Worm (Caenorhabditis elegans) whole organism, young adult: ENCODE results near the gene ddo-2.

Experiments
- B0336.3 ChIP-seq: fragments of 200-800 bp; sonication (Bioruptor generic); IDR thresholded peaks from 2 replicates; pipeline ENCODE4 v1.3.6; 2022; ENCODE audit warnings: missing genetic modification characterization, missing compliant biosample characterization
- C17E4.6 ChIP-seq: fragments of 200-800 bp; sonication (Bioruptor generic); IDR thresholded peaks from 2 replicates; pipeline ENCODE4 v1.3.6; 2022; ENCODE audit warnings: missing genetic modification reagents, missing genetic modification characterization, missing compliant biosample characterization
- F22D6.2 ChIP-seq: sonication (generic microtip); optimal IDR thresholded peaks from 2 replicates; lab custom pipeline; 2016; ENCODE audit warnings: mild to moderate bottlenecking, missing genetic modification characterization, missing compliant biosample characterization
- F33H1.4 ChIP-seq: fragments of 200-800 bp; sonication (Bioruptor generic); IDR thresholded peaks from 2 replicates; pipeline ENCODE4 v1.3.6; 2022; ENCODE audit warnings: missing genetic modification reagents, missing genetic modification characterization, missing compliant biosample characterization
- F57C9.4 ChIP-seq: sonication (generic microtip); optimal IDR thresholded peaks from 2 replicates; lab custom pipeline; 2017; ENCODE audit warnings: mild to moderate bottlenecking, missing genetic modification characterization, missing compliant biosample characterization
- K12H6.12 ChIP-seq: fragments of 200-800 bp; sonication (Bioruptor generic); optimal IDR thresholded peaks from 2 replicates; lab custom pipeline; 2018; ENCODE audit warnings: mild to moderate bottlenecking, missing genetic modification characterization, missing compliant biosample characterization
- Y53G8AR.9 ChIP-seq: fragments of 200-800 bp; sonication (Bioruptor generic); conservative IDR thresholded peaks from 2 replicates; pipeline ENCODE4 v1.3.6; 2022; ENCODE audit warnings: missing genetic modification reagents, missing genetic modification characterization, missing compliant biosample characterization
- Y67H2A.10 ChIP-seq: fragments of 200-800 bp; sonication (Bioruptor generic); conservative IDR thresholded peaks from 2 replicates; pipeline ENCODE4 v1.3.6; 2022; ENCODE audit warnings: missing genetic modification reagents, missing genetic modification characterization, missing compliant biosample characterization
- Y95B8A.8 ChIP-seq: fragments of 200-800 bp; sonication (Bioruptor generic); IDR thresholded peaks from 2 replicates; pipeline ENCODE4 v1.3.6; 2022; ENCODE audit warnings: missing genetic modification reagents, missing genetic modification characterization, missing compliant biosample characterization
- akir-1 ChIP-seq: fragments of 200-800 bp; sonication (Bioruptor generic); optimal IDR thresholded peaks from 2 replicates; lab custom pipeline; 2018; ENCODE audit warnings: mild to moderate bottlenecking, missing genetic modification characterization, moderate library complexity, missing compliant biosample characterization
- ama-1 ChIP-seq, 3 experiments: fragments of 150-350 bp in 1 of 3; sonication (generic microtip) in 2 of 3; optimal IDR thresholded peaks; 2 replicates each; lab custom pipeline; 2014 to 2018; ENCODE audit warnings: missing biosample characterization in 2 of 3, missing genetic modification characterization in 2 of 3, missing genetic modification reagents in 2 of 3
- athp-1 ChIP-seq: sonication (generic microtip); optimal IDR thresholded peaks from 2 replicates; lab custom pipeline; 2017; ENCODE audit warnings: mild to moderate bottlenecking, missing genetic modification characterization, missing compliant biosample characterization
- attf-5 ChIP-seq: fragments of 200-800 bp; sonication (Bioruptor generic); optimal IDR thresholded peaks from 2 replicates; lab custom pipeline; 2018; ENCODE audit warnings: mild to moderate bottlenecking, missing genetic modification characterization, missing compliant biosample characterization
- attf-6 ChIP-seq: fragments of 200-800 bp; sonication (Bioruptor generic); IDR thresholded peaks from 2 replicates; pipeline ENCODE4 v1.3.6; 2022; ENCODE audit warnings: missing genetic modification reagents, missing genetic modification characterization, missing compliant biosample characterization
- bed-2 ChIP-seq: fragments of 200-800 bp; sonication (Bioruptor generic); IDR thresholded peaks from 2 replicates; pipeline ENCODE4 v1.3.6; 2022; ENCODE audit warnings: missing genetic modification reagents, missing genetic modification characterization, missing compliant biosample characterization
- ceh-100 ChIP-seq: fragments of 200-800 bp; sonication (Bioruptor generic); IDR thresholded peaks from 2 replicates; pipeline ENCODE4 v1.3.6; 2022; ENCODE audit warnings: missing genetic modification reagents, missing genetic modification characterization, missing compliant biosample characterization
- chd-7 ChIP-seq: sonication (generic microtip); optimal IDR thresholded peaks from 2 replicates; lab custom pipeline; 2016; ENCODE audit warnings: mild to moderate bottlenecking, missing genetic modification characterization, moderate library complexity, missing compliant biosample characterization
- dox-1 ChIP-seq: fragments of 200-800 bp; sonication (Bioruptor generic); IDR thresholded peaks from 2 replicates; pipeline ENCODE4 v1.3.6; 2022; ENCODE audit warnings: missing genetic modification reagents, missing genetic modification characterization, missing compliant biosample characterization
- efl-1 ChIP-seq: fragments of 150-350 bp; optimal IDR thresholded peaks from 2 replicates; lab custom pipeline; 2014; ENCODE audit warnings: missing biosample characterization, missing genetic modification reagents, missing genetic modification characterization
- let-526 ChIP-seq: fragments of 200-800 bp; sonication (Bioruptor generic); IDR thresholded peaks from 2 replicates; pipeline ENCODE4 v1.3.6; 2022; ENCODE audit warnings: missing genetic modification reagents, missing genetic modification characterization, missing compliant biosample characterization
- let-607 ChIP-seq, 2 experiments: fragments of 200-800 bp in 1 of 2; sonication (Bioruptor generic) in 1 of 2; sonication (generic microtip) in 1 of 2; optimal IDR thresholded peaks; 2 replicates each; lab custom pipeline; 2016 to 2018; ENCODE audit warnings: mild to moderate bottlenecking in 2 of 2, missing compliant biosample characterization in 2 of 2, missing genetic modification characterization in 2 of 2, moderate library complexity in 2 of 2, missing genotype in 1 of 2
- lin-26 ChIP-seq: fragments of 200-800 bp; sonication (Bioruptor generic); IDR thresholded peaks from 2 replicates; pipeline ENCODE4 v1.3.6; 2022; ENCODE audit warnings: missing genetic modification reagents, missing genetic modification characterization, missing compliant biosample characterization
- lin-40 ChIP-seq: sonication (generic microtip); optimal IDR thresholded peaks from 2 replicates; lab custom pipeline; 2016; ENCODE audit warnings: missing genetic modification characterization, mild to moderate bottlenecking, missing compliant biosample characterization, missing genotype, missing genetic modification reagents
- lir-1 ChIP-seq: fragments of 200-800 bp; sonication (Bioruptor generic); conservative IDR thresholded peaks from 2 replicates; pipeline ENCODE4 v1.3.6; 2022; ENCODE audit warnings: missing genetic modification reagents, missing genetic modification characterization, missing compliant biosample characterization
- lsy-27 ChIP-seq: sonication (generic microtip); optimal IDR thresholded peaks from 2 replicates; lab custom pipeline; 2017; ENCODE audit warnings: missing genetic modification characterization, mild to moderate bottlenecking, missing compliant biosample characterization, antibody characterized with exemption, missing genotype, borderline replicate concordance; ENCODE audit not compliant: insufficient read depth
- madf-10 ChIP-seq: sonication (generic microtip); optimal IDR thresholded peaks from 2 replicates; lab custom pipeline; 2016; ENCODE audit warnings: mild to moderate bottlenecking, missing genetic modification characterization, missing compliant biosample characterization
- madf-3 ChIP-seq: fragments of 200-800 bp; sonication (Bioruptor generic); IDR thresholded peaks from 2 replicates; pipeline ENCODE4 v1.3.6; 2022; ENCODE audit warnings: missing genetic modification reagents, missing genetic modification characterization, missing compliant biosample characterization
- mcd-1 ChIP-seq: fragments of 200-800 bp; sonication (Bioruptor generic); IDR thresholded peaks from 2 replicates; pipeline ENCODE4 v1.3.6; 2022; ENCODE audit warnings: missing genetic modification reagents, missing genetic modification characterization, missing compliant biosample characterization
- mel-28 ChIP-seq: sonication (generic microtip); optimal IDR thresholded peaks from 2 replicates; lab custom pipeline; 2016; ENCODE audit warnings: borderline replicate concordance, mild to moderate bottlenecking, missing genetic modification characterization, missing compliant biosample characterization
- mes-4 ChIP-seq: sonication (generic microtip); optimal IDR thresholded peaks from 2 replicates; lab custom pipeline; 2016; ENCODE audit warnings: missing genotype, missing genetic modification characterization, missing compliant biosample characterization
- nfya-1 ChIP-seq: sonication (generic microtip); optimal IDR thresholded peaks from 2 replicates; lab custom pipeline; 2017; ENCODE audit warnings: antibody characterized with exemption, missing compliant biosample characterization, missing genetic modification characterization, borderline replicate concordance; ENCODE audit not compliant: insufficient read depth
- nfyb-1 ChIP-seq: fragments of 200-800 bp; sonication (Bioruptor generic); IDR thresholded peaks from 2 replicates; pipeline ENCODE4 v1.3.6; 2022; ENCODE audit warnings: missing genetic modification reagents, missing genetic modification characterization, missing compliant biosample characterization
- nhr-27 ChIP-seq: fragments of 200-800 bp; sonication (Bioruptor generic); optimal IDR thresholded peaks from 2 replicates; lab custom pipeline; 2018; ENCODE audit warnings: mild to moderate bottlenecking, missing genetic modification characterization, moderate library complexity, missing compliant biosample characterization
- repo-1 ChIP-seq: sonication (generic microtip); optimal IDR thresholded peaks from 2 replicates; lab custom pipeline; 2017; ENCODE audit warnings: mild to moderate bottlenecking, missing genetic modification characterization, missing compliant biosample characterization
- snpc-1.1 ChIP-seq: sonication (generic microtip); optimal IDR thresholded peaks from 2 replicates; lab custom pipeline; 2017; ENCODE audit warnings: missing genetic modification characterization, mild to moderate bottlenecking, missing compliant biosample characterization, antibody characterized with exemption, moderate library complexity, missing genotype, missing genetic modification reagents; ENCODE audit not compliant: insufficient read depth
- snpc-4 ChIP-seq, 5 experiments: fragments of 150-350 bp in 1 of 5; sonication (generic microtip) in 4 of 5; optimal IDR thresholded peaks; 2 replicates each; lab custom pipeline; 2014 to 2018; ENCODE audit warnings: missing genetic modification characterization in 5 of 5, missing biosample characterization in 3 of 5, antibody characterized with exemption in 2 of 5, mild to moderate bottlenecking in 2 of 5, missing compliant biosample characterization in 2 of 5, missing genotype in 2 of 5, moderate library complexity in 2 of 5, missing genetic modification reagents in 1 of 5
- somi-1 ChIP-seq: fragments of 200-800 bp; sonication (Bioruptor generic); optimal IDR thresholded peaks from 2 replicates; lab custom pipeline; 2018; ENCODE audit warnings: mild to moderate bottlenecking, missing genetic modification characterization, missing compliant biosample characterization
- sptf-2 ChIP-seq: fragments of 200-800 bp; sonication (Bioruptor generic); optimal IDR thresholded peaks from 2 replicates; lab custom pipeline; 2018; ENCODE audit warnings: mild to moderate bottlenecking, missing genetic modification characterization, missing compliant biosample characterization
- ztf-22 ChIP-seq: fragments of 200-800 bp; sonication (Bioruptor generic); optimal IDR thresholded peaks from 2 replicates; lab custom pipeline; 2018; ENCODE audit warnings: mild to moderate bottlenecking, missing genetic modification characterization, moderate library complexity, missing compliant biosample characterization
- ztf-3 ChIP-seq: fragments of 200-800 bp; sonication (Bioruptor generic); optimal IDR thresholded peaks from 2 replicates; lab custom pipeline; 2018; ENCODE audit warnings: mild to moderate bottlenecking, missing genetic modification characterization, missing compliant biosample characterization

Gene ddo-2

ce11 chrV:7435376-7436204 is at the start of gene ddo-2, which contains the start of gene F25E5.8:
Gene ddo-2 (minus strand): TSS chrV:7435705.
Gene F25E5.8 (plus strand): TSS chrV:7435930.
- 0 out of 2 replicates have a peak, but pooled peaks have one; percentile 15 for TF ChIP-seq nfyb-1 (GFP tag; lab: Robert Waterston, UW)
- 0 out of 2 replicates have a peak, but pooled peaks have one; percentile 18 for TF ChIP-seq lin-26 (GFP tag; lab: Robert Waterston, UW)
- no peak for TF ChIP-seq nhr-27 (tag; lab: Kevin White, UChicago)
- TF ChIP-seq ama-1 (optimal IDR thresholded peaks at IDR 0.05; lab: Kevin White, UChicago), result peak; percentile 71
- TF ChIP-seq ama-1 (GFP tag; optimal IDR thresholded peaks at IDR 0.05; lab: Kevin White, UChicago), result no peak

- no peak for TF ChIP-seq F57C9.4 (tag; lab: Kevin White, UChicago)
- no peak for TF ChIP-seq ztf-3 (GFP tag; lab: Kevin White, UChicago)
- TF ChIP-seq lin-26 (GFP tag; lab: Robert Waterston, UW), result no peak
- TF ChIP-seq lsy-27 (tag; lab: Kevin White, UChicago), result no peak
- TF ChIP-seq snpc-1.1 (tag; lab: Kevin White, UChicago), result no peak
- no peak for TF ChIP-seq dox-1 (GFP tag; lab: Robert Waterston, UW)
- TF ChIP-seq lir-1 (GFP tag; lab: Robert Waterston, UW), result no peak
- TF ChIP-seq attf-6 (GFP tag; lab: Robert Waterston, UW), result no peak
- TF ChIP-seq mel-28 (tag; lab: Kevin White, UChicago), result no peak
- TF ChIP-seq K12H6.12 (tag; lab: Kevin White, UChicago), result no peak
- TF ChIP-seq C17E4.6, result no peak
- no peak for TF ChIP-seq F22D6.2
- TF ChIP-seq mes-4 (tag; lab: Kevin White, UChicago), result no peak
- TF ChIP-seq B0336.3 (GFP tag; lab: Robert Waterston, UW), result no peak
These were observed 49.5 kb upstream of the ddo-2 start, which contains the start of gene srbc-8 for ce11 chrV:7485000-7485399. Gene srbc-8 (minus strand): TSS chrV:7485100.

- no peak for TF ChIP-seq sptf-2 (GFP tag; lab: Kevin White, UChicago)
- no peak for TF ChIP-seq Y53G8AR.9 (GFP tag; lab: Robert Waterston, UW)
- no peak for TF ChIP-seq chd-7 (tag; lab: Kevin White, UChicago)
- no peak for TF ChIP-seq B0336.3 (GFP tag; lab: Robert Waterston, UW)
- no peak for TF ChIP-seq Y67H2A.10 (GFP tag; lab: Robert Waterston, UW)
- no peak for TF ChIP-seq madf-3
- TF ChIP-seq madf-10, result no peak
- TF ChIP-seq snpc-4 (GFP tag; optimal IDR thresholded peaks at IDR 0.05; lab: Kevin White, UChicago), result no peak
- TF ChIP-seq snpc-4 (tag; optimal IDR thresholded peaks at IDR 0.05; lab: Kevin White, UChicago), result no peak
- no peak for TF ChIP-seq F57C9.4 (tag; lab: Kevin White, UChicago)
- TF ChIP-seq lin-40 (tag; lab: Kevin White, UChicago), result no peak
- no peak for TF ChIP-seq efl-1 (GFP tag; lab: Kevin White, UChicago)
- TF ChIP-seq bed-2 (GFP tag; lab: Robert Waterston, UW), result no peak
- no peak for TF ChIP-seq mcd-1 (GFP tag; lab: Robert Waterston, UW)
These were observed 45.4 kb upstream of the ddo-2 start, which contains the start of gene C18B10.6 for ce11 chrV:7480949-7481348. Gene C18B10.6 (minus strand): TSS chrV:7481049.

ce11 chrV:7478404-7478803 is 42.9 kb upstream of the ddo-2 start, which contains the start of gene str-190:
Gene str-190 (minus strand): TSS chrV:7478504.
- no peak for TF ChIP-seq attf-5 (GFP tag; lab: Kevin White, UChicago)
- TF ChIP-seq repo-1, result no peak
- no peak for TF ChIP-seq ztf-22 (GFP tag; lab: Kevin White, UChicago)
- no peak for TF ChIP-seq akir-1 (GFP tag; lab: Kevin White, UChicago)
- no peak for TF ChIP-seq ceh-100 (GFP tag; lab: Robert Waterston, UW)
- TF ChIP-seq lin-26 (GFP tag; lab: Robert Waterston, UW), result no peak
- no peak for TF ChIP-seq athp-1 (tag; lab: Kevin White, UChicago)
- no peak for TF ChIP-seq nfya-1 (tag; lab: Kevin White, UChicago)
- no peak for TF ChIP-seq madf-3
- no peak for TF ChIP-seq let-607 (tag; optimal IDR thresholded peaks at IDR 0.05; lab: Kevin White, UChicago)
- no peak for TF ChIP-seq somi-1 (GFP tag; lab: Kevin White, UChicago)
- no peak for TF ChIP-seq let-526 (GFP tag; lab: Robert Waterston, UW)
- no peak for TF ChIP-seq Y95B8A.8 (GFP tag; lab: Robert Waterston, UW)
- TF ChIP-seq F33H1.4 (GFP tag; lab: Robert Waterston, UW), result no peak
